Fruit fly (Drosophila melanogaster) whole organism, adult: ENCODE results near the gene MnM.

Experiments
- CG11617 ChIP-seq: fragments of 200-800 bp; sonication (Bioruptor generic); optimal IDR thresholded peaks from 2 replicates; lab custom pipeline; 2017; ENCODE audit warnings: mild to moderate bottlenecking, missing biosample characterization, missing genetic modification reagents, missing genetic modification characterization
- CG12768 ChIP-seq: fragments of 200-800 bp; sonication (Bioruptor generic); optimal IDR thresholded peaks from 2 replicates; lab custom pipeline; 2017; ENCODE audit warnings: missing biosample characterization, missing genetic modification characterization, mild to moderate bottlenecking, moderate library complexity, missing genetic modification reagents
- CG14711 ChIP-seq: fragments of 200-800 bp; sonication (Bioruptor generic); optimal IDR thresholded peaks from 2 replicates; lab custom pipeline; 2018; ENCODE audit warnings: missing biosample characterization, mild to moderate bottlenecking, missing genetic modification characterization, moderate library complexity
- CG1620 ChIP-seq: fragments of 200-800 bp; sonication (Bioruptor generic); optimal IDR thresholded peaks from 2 replicates; lab custom pipeline; 2016; ENCODE audit warnings: missing biosample characterization, missing genetic modification characterization
- CG33017 ChIP-seq: fragments of 200-800 bp; sonication (Bioruptor generic); optimal IDR thresholded peaks from 2 replicates; lab custom pipeline; 2018; ENCODE audit warnings: missing biosample characterization, mild to moderate bottlenecking, missing genetic modification characterization, moderate library complexity
- CG5204 ChIP-seq: fragments of 200-800 bp; sonication (Bioruptor generic); optimal IDR thresholded peaks from 2 replicates; lab custom pipeline; 2016; ENCODE audit warnings: missing biosample characterization, missing genetic modification characterization
- CG7045 ChIP-seq: fragments of 200-800 bp; sonication (Bioruptor generic); optimal IDR thresholded peaks from 2 replicates; lab custom pipeline; 2017; ENCODE audit warnings: missing biosample characterization, mild to moderate bottlenecking, missing genetic modification characterization
- CG7101 ChIP-seq: fragments of 200-800 bp; sonication (Bioruptor generic); optimal IDR thresholded peaks from 2 replicates; lab custom pipeline; 2018; ENCODE audit warnings: missing biosample characterization, mild to moderate bottlenecking, missing genetic modification characterization, moderate library complexity
- Clk ChIP-seq: fragments of 200-800 bp; sonication (Bioruptor generic); optimal IDR thresholded peaks from 2 replicates; lab custom pipeline; 2017; ENCODE audit warnings: missing biosample characterization, missing genetic modification characterization
- Crg-1 ChIP-seq: fragments of 200-800 bp; sonication (Bioruptor generic); optimal IDR thresholded peaks from 2 replicates; lab custom pipeline; 2016; ENCODE audit warnings: missing biosample characterization, missing genetic modification characterization
- Hr96 ChIP-seq: fragments of 200-800 bp; sonication (Bioruptor generic); optimal IDR thresholded peaks from 2 replicates; lab custom pipeline; 2016; ENCODE audit warnings: missing biosample characterization, missing genetic modification characterization
- Mnt ChIP-seq: fragments of 200-800 bp; sonication (Bioruptor generic); optimal IDR thresholded peaks from 2 replicates; lab custom pipeline; 2016; ENCODE audit warnings: missing biosample characterization, mild to moderate bottlenecking, missing genetic modification characterization
- bab1 ChIP-seq: fragments of 200-800 bp; sonication (Bioruptor generic); optimal IDR thresholded peaks from 3 replicates; lab custom pipeline; 2019; ENCODE audit warnings: missing biosample characterization, mild to moderate bottlenecking, missing genetic modification characterization, moderate library complexity
- cic ChIP-seq: fragments of 200-800 bp; sonication (Bioruptor generic); optimal IDR thresholded peaks from 2 replicates; lab custom pipeline; 2017; ENCODE audit warnings: missing biosample characterization, mild to moderate bottlenecking, missing genetic modification characterization, moderate library complexity
- cnc ChIP-seq, 2 experiments: fragments of >200 bp; optimal IDR thresholded peaks; 2 replicates each; lab custom pipeline; 2017
- kay ChIP-seq: fragments of 200-800 bp; sonication (Bioruptor generic); peaks from one replicate; lab custom pipeline; 2016; ENCODE audit warnings: missing biosample characterization, missing genetic modification characterization, borderline replicate concordance
- ovo ChIP-seq: fragments of 200-800 bp; sonication (Bioruptor generic); optimal IDR thresholded peaks from 2 replicates; lab custom pipeline; 2016; ENCODE audit warnings: missing biosample characterization, missing genetic modification characterization
- pad ChIP-seq: fragments of 200-800 bp; sonication (Bioruptor generic); optimal IDR thresholded peaks from 3 replicates; lab custom pipeline; 2017; ENCODE audit warnings: missing biosample characterization, missing genetic modification characterization, mild to moderate bottlenecking, moderate library complexity, missing genetic modification reagents
- tj ChIP-seq: fragments of 200-800 bp; sonication (Bioruptor generic); optimal IDR thresholded peaks from 3 replicates; lab custom pipeline; 2017; ENCODE audit warnings: missing biosample characterization, mild to moderate bottlenecking, missing genetic modification characterization, moderate library complexity
- toe ChIP-seq: fragments of 200-800 bp; sonication (Bioruptor generic); optimal IDR thresholded peaks from 2 replicates; lab custom pipeline; 2016; ENCODE audit warnings: missing biosample characterization, missing genetic modification characterization

Gene MnM

DNA sequence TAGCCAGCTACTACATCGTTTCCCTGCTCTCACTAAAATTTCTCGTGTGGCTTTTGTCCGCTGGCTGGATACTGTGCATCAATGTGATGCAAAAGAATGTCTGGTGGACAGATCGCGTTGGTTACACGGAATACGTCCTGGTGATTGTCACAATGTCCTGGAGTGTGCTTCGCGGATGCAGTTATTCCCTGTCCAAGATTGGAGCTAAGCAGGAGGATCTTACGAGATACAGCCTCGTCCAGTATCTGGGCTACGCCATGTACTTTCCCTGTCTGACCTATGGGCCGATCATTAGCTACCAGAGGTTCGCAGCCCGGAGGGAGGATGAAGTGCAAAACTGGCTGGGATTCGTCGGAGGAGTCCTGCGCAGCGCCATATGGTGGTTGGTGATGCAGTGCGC, 15.8 kb downstream of the MnM start:
- TF ChIP-seq pad, result no peak
- no peak for TF ChIP-seq cnc (optimal IDR thresholded peaks at IDR 0.05; lab: Kevin White, UChicago)
- no peak for TF ChIP-seq CG7045 (GFP tag; lab: Kevin White, UChicago)
- no peak for TF ChIP-seq bab1 (GFP tag; lab: Kevin White, UChicago)
- TF ChIP-seq CG1620 (GFP tag; lab: Kevin White, UChicago), result no peak
- no peak for TF ChIP-seq Clk (GFP tag; lab: Kevin White, UChicago)
- TF ChIP-seq Crg-1 (GFP tag; lab: Kevin White, UChicago), result no peak
- no peak for TF ChIP-seq tj (GFP tag; lab: Kevin White, UChicago)
- no peak for TF ChIP-seq ovo

DNA sequence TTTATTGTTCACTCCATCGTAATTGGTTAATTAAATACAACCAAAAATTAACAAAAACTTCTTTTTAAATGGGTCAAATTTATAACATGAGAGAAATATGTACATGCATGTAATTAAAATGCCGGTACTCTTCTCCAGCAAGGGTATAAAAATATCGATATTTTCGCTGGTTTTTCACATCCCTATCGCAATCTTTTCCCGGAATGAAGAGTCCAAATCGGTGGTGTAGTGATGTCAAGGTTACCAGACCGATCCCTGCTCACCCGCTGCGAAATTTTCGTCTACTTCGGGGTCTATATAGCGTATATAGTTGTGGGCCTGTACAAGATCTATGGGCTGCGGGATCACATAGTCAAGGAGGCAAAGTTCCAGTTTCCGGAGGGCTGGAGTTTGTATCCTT, 16.4 kb downstream of the MnM start, which contains the start of gene rasp:
Gene rasp (plus strand): TSS at position 213 of the 400 bp plus-strand sequence.
- no peak for TF ChIP-seq CG14711 (tag; lab: Kevin White, UChicago)
- TF ChIP-seq Mnt, result no peak

DNA sequence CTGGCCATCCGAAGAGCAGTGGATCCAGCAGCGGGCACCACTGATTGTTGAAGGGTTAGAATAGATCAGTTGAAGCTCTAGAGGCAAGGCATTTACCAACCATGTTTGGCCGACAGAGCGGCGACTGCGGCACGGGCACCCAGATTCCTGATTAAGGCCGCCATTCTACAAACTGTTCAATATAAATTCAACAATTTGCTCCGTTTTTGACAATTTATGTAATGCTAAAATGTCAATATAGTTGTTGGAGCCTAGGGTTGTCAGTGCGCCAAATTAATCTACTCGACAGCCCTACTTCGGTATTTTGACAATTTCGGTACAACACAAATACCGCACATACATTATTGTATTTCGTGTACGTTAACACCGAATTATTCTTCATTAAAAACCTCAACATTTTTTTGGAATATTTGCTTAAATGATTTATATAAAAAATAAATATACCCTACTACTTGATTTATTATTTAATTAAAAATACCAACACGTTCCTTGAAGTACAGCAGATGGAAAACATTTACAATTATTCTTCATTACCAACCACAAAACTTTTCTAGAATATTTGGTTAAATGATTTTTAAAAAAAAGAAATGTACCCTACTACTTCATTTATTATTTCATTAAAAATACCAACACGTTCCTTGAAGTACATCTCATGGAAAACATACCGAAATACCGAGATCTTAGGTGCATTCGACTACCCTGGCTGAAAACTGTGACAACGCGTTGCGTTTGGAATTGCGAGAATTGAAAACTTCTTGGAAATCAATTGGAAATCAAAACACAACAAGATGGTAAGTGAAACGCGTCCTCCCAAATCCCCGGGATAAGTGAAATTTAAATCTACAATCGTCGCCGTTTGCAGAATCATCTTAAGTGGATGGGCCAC, 18.8 kb downstream of the MnM start, which contains the start of the genes ND-30 and CG15812:
Gene ND-30 (minus strand): TSS at position 270 of the 886 bp plus-strand sequence.
Gene CG15812 (plus strand): TSS at position 683 of the 886 bp plus-strand sequence.
- TF ChIP-seq CG7045 (GFP tag; lab: Kevin White, UChicago) (no peak), bab1 (GFP tag; lab: Kevin White, UChicago) (no peak), CG12768 (GFP tag; lab: Kevin White, UChicago) (no peak), CG5204 (GFP tag; lab: Kevin White, UChicago) (no peak), CG1620 (GFP tag; lab: Kevin White, UChicago) (peak; percentile 29), cnc (optimal IDR thresholded peaks at IDR 0.05; lab: Kevin White, UChicago) (no peak), Mnt (no peak), toe (GFP tag; lab: Kevin White, UChicago) (no peak), kay (GFP tag; lab: Kevin White, UChicago) (no peak), pad (no peak), cic (no peak), ovo (no peak), tj (GFP tag; lab: Kevin White, UChicago) (peak; percentile 15), CG33017 (tag; lab: Kevin White, UChicago) (no peak), Clk (GFP tag; lab: Kevin White, UChicago) (no peak), CG7101 (tag; lab: Kevin White, UChicago) (peak; percentile 34), CG14711 (tag; lab: Kevin White, UChicago) (peak; percentile 94), CG11617 (peak; percentile 53), Hr96 (GFP tag; lab: Kevin White, UChicago) (no peak), Crg-1 (GFP tag; lab: Kevin White, UChicago) (peak; percentile 31)

DNA sequence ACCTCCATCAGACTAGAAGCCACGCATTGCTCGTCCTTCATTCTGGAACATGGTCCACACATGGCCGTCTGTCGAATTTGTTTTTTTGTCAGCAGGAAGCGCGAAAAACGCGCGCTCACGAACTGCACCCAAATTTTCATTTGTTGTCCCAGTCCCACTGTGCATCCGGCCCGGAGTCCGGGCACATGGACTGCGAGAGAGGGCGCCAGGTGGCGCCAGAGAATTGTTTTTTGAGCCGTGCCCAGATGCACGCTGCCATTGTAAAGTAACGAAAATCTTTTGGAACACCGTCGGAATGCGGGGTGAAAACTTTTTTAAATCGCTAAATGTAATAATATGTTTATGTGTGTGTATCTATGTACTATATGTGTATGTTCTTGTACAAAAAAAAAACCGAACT, 20.7 kb downstream of the MnM start:
- TF ChIP-seq Crg-1 (GFP tag; lab: Kevin White, UChicago), result no peak
- TF ChIP-seq ovo, result no peak
- no peak for TF ChIP-seq toe (GFP tag; lab: Kevin White, UChicago)
- no peak for TF ChIP-seq cnc (optimal IDR thresholded peaks at IDR 0.05; lab: Kevin White, UChicago)
- TF ChIP-seq tj (GFP tag; lab: Kevin White, UChicago), result no peak

DNA sequence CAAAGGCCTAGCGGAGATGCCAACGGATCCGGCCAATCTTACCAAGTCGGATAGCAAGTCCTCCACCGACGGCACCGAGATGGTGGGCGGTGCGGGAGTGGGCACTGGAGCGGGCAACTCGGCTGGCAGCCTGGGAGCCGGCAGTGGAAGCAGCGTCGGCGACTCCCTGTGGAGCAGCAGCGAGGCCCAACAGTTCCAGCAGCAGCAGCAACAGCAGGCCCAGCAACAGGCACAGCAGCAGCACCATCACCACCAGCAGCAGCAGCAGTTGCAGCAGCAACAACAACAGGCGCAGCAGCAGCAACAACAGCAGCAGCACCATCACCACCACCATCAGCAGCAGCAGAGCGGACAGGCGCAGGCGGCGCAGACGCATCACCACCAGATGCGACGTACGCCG, 28.0 kb downstream of the MnM start:
- TF ChIP-seq CG33017 (tag; lab: Kevin White, UChicago) (no peak), toe (GFP tag; lab: Kevin White, UChicago) (no peak), cic (no peak), CG14711 (tag; lab: Kevin White, UChicago) (no peak), cnc (optimal IDR thresholded peaks at IDR 0.05; lab: Kevin White, UChicago) (no peak), kay (GFP tag; lab: Kevin White, UChicago) (no peak), CG7101 (tag; lab: Kevin White, UChicago) (no peak), CG12768 (GFP tag; lab: Kevin White, UChicago) (no peak), Clk (GFP tag; lab: Kevin White, UChicago) (no peak), Mnt (no peak), Hr96 (GFP tag; lab: Kevin White, UChicago) (no peak)

DNA sequence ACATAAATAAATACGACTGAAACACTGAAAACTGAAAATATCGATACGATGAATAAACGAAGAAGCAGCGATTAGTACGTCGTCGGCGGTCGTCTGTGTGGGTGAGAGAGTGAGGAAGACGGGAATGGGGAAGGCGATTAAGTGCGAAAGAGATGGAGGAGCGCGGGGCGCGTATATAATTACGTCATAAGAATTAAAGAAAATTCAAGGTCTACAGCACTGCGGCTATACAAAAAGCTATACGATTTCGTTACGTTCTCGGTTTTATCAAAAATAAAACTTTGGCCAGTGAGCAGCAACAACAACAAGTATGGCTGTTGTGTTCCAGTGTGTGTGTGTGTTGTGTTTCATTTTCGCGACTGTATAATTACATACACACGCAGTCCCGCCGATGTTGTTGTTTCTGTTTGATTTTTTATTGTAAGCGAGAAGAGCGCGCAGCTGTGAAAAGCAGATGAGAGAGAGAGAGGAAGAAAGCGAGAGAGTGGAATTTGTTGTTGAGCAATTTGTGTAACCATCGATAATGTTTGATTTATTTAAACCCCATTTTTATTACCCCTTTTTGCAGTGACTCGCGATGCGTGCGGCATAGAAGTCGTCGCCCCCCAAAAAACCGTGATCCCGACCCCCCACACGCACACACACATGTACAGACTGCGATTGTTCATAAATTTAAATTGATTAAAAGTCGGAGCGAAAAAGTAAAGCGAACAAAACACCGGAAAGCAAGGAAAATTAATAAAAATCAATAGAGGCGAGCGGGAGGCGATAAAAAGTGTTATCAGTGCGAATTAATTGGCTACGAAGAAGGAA, 29.1 kb downstream of the MnM start:
- peak; percentile 9 for TF ChIP-seq CG7101 (tag; lab: Kevin White, UChicago)
- TF ChIP-seq Hr96 (GFP tag; lab: Kevin White, UChicago), result no peak
- no peak for TF ChIP-seq CG5204 (GFP tag; lab: Kevin White, UChicago)
- TF ChIP-seq CG14711 (tag; lab: Kevin White, UChicago), result no peak
- TF ChIP-seq Mnt, result peak; percentile 77
- TF ChIP-seq CG11617, result peak; percentile 54
- peak; percentile 25 for TF ChIP-seq CG7045 (GFP tag; lab: Kevin White, UChicago)
- peak; percentile 94 for TF ChIP-seq cic
- no peak for TF ChIP-seq Crg-1 (GFP tag; lab: Kevin White, UChicago)
- no peak for TF ChIP-seq ovo
- no peak for TF ChIP-seq cnc (optimal IDR thresholded peaks at IDR 0.05; lab: Kevin White, UChicago)
- TF ChIP-seq CG33017 (tag; lab: Kevin White, UChicago), result no peak
- no peak for TF ChIP-seq bab1 (GFP tag; lab: Kevin White, UChicago)
- TF ChIP-seq toe (GFP tag; lab: Kevin White, UChicago), result no peak
- peak; percentile 82 for TF ChIP-seq CG12768 (GFP tag; lab: Kevin White, UChicago)
- TF ChIP-seq kay (GFP tag; lab: Kevin White, UChicago), result no peak
- peak; percentile 47 for TF ChIP-seq Clk (GFP tag; lab: Kevin White, UChicago)
- TF ChIP-seq CG1620 (GFP tag; lab: Kevin White, UChicago), result no peak
- TF ChIP-seq tj (GFP tag; lab: Kevin White, UChicago), result peak; percentile 49
- TF ChIP-seq pad, result no peak
